Worm (Caenorhabditis elegans) whole organism, young adult: Measurements from ENCODE around the gene irld-33.

ENCODE experiments used
- B0261.1 ChIP-seq: sonication (generic microtip); optimal IDR thresholded peaks from 2 replicates; lab custom pipeline; 2016; ENCODE audit warnings: mild to moderate bottlenecking, missing genetic modification characterization, moderate library complexity, missing compliant biosample characterization
- D2030.7 ChIP-seq: fragments of 200-800 bp; sonication (Bioruptor generic); IDR thresholded peaks from 2 replicates; pipeline ENCODE4 v1.3.6; 2022; ENCODE audit warnings: missing genetic modification reagents, missing genetic modification characterization, missing compliant biosample characterization
- Y56A3A.18 ChIP-seq: fragments of 200-800 bp; sonication (Bioruptor generic); IDR thresholded peaks from 2 replicates; pipeline ENCODE4 v1.3.6; 2022; ENCODE audit warnings: missing genetic modification reagents, missing genetic modification characterization, missing compliant biosample characterization
- aptf-2 ChIP-seq: fragments of 200-800 bp; sonication (Bioruptor generic); conservative IDR thresholded peaks from 2 replicates; pipeline ENCODE4 v1.3.6; 2022; ENCODE audit warnings: missing genetic modification reagents, missing genetic modification characterization, missing compliant biosample characterization
- chd-7 ChIP-seq: sonication (generic microtip); optimal IDR thresholded peaks from 2 replicates; lab custom pipeline; 2016; ENCODE audit warnings: mild to moderate bottlenecking, missing genetic modification characterization, moderate library complexity, missing compliant biosample characterization
- dpl-1 ChIP-seq: fragments of 150-350 bp; optimal IDR thresholded peaks from 2 replicates; lab custom pipeline; 2014; ENCODE audit warnings: missing biosample characterization, missing genetic modification reagents, missing genetic modification characterization
- hmg-1.2 ChIP-seq: fragments of 200-800 bp; sonication (Bioruptor generic); IDR thresholded peaks from 2 replicates; pipeline ENCODE4 v1.3.6; 2022; ENCODE audit warnings: missing genetic modification reagents, missing genetic modification characterization, missing compliant biosample characterization
- lin-35 ChIP-seq, 3 experiments: fragments of 150-350 bp in 2 of 3; sonication (generic microtip) in 1 of 3; optimal IDR thresholded peaks; 2 replicates each; lab custom pipeline; 2014 to 2018; ENCODE audit warnings: missing biosample characterization in 3 of 3, missing genetic modification characterization in 3 of 3, missing genetic modification reagents in 3 of 3
- madf-3 ChIP-seq: fragments of 200-800 bp; sonication (Bioruptor generic); IDR thresholded peaks from 2 replicates; pipeline ENCODE4 v1.3.6; 2022; ENCODE audit warnings: missing genetic modification reagents, missing genetic modification characterization, missing compliant biosample characterization
- tbp1 ChIP-seq: fragments of 200-800 bp; sonication (Bioruptor generic); optimal IDR thresholded peaks from 2 replicates; lab custom pipeline; 2018; ENCODE audit warnings: mild to moderate bottlenecking, missing genetic modification characterization, missing compliant biosample characterization

- no peak for TF ChIP-seq dpl-1 (GFP tag; lab: Kevin White, UChicago)
- no peak for TF ChIP-seq tbp1
- no peak for TF ChIP-seq chd-7 (tag; lab: Kevin White, UChicago)
- TF ChIP-seq Y56A3A.18 (GFP tag; lab: Robert Waterston, UW) = no peak
- TF ChIP-seq madf-3 = no peak
- TF ChIP-seq B0261.1 (tag; lab: Kevin White, UChicago) = no peak
- no peak for TF ChIP-seq aptf-2
- TF ChIP-seq hmg-1.2 (GFP tag; lab: Robert Waterston, UW) = no peak
- no peak for TF ChIP-seq D2030.7 (GFP tag; lab: Robert Waterston, UW)
- TF ChIP-seq lin-35 (GFP tag; optimal IDR thresholded peaks at IDR 0.05; lab: Kevin White, UChicago) = no peak
Measured at ce11 chrII:1759602-1760001, 20.8 kb downstream of the irld-33 start, which contains the start of gene F36H5.18.
